Fruit fly (Drosophila melanogaster) whole organism: Measurements from ENCODE around the gene CG32264.

Experiments
- Dll ChIP-seq: fragments of >200 bp; optimal IDR thresholded peaks from 2 replicates; lab custom pipeline; 2017
- EcR ChIP-seq, 2 experiments: fragments of >200 bp; optimal IDR thresholded peaks; 2 replicates each; lab custom pipeline; 2017; ENCODE audit warnings: missing biosample characterization in 2 of 2, missing genetic modification characterization in 2 of 2, missing genetic modification reagents in 2 of 2
- pan ChIP-seq: fragments of >200 bp; optimal IDR thresholded peaks from 2 replicates; lab custom pipeline; 2017
- psq ChIP-seq: fragments of >200 bp; optimal IDR thresholded peaks from 2 replicates; lab custom pipeline; 2017
- usp ChIP-seq: fragments of >200 bp; optimal IDR thresholded peaks from 2 replicates; lab custom pipeline; 2017; ENCODE audit warnings: missing biosample characterization, missing genetic modification characterization, mixed read lengths

DNA sequence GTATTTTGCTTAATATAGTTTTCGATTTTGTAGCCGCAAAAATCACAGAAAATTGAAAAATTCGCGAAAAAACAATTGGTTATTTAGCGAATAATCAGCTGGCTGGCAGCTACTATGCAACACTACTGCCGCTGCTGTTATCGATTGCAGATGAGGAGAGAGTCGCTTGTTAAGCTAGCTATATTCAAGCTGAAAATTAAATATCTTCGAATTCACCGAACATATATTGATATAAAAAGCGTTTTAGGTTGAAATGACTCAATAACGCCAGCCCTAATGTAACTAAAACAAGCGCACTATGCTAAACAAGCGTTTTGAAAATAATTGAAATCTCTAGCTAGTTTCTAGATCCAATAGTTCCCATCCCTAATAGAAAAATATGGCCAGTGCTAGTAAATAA, at the start of gene CG32264, which contains the start of the genes ntc and IntS10:
- TF ChIP-seq psq (lab: Kevin White, UChicago) (no peak), Dll (lab: Kevin White, UChicago) (no peak), EcR (GFP tag; optimal IDR thresholded peaks at IDR 0.05; lab: Kevin White, UChicago) (no peak), pan (lab: Kevin White, UChicago) (no peak), usp (GFP tag; lab: Kevin White, UChicago) (no peak)
